Fruit fly (Drosophila melanogaster) whole organism, embryonic: Measurements from ENCODE around the gene Nmdar1.

Experiments
- Blimp-1 ChIP-seq: fragments of 200-800 bp; sonication (Bioruptor generic); optimal IDR thresholded peaks from 3 replicates; lab custom pipeline; 2018; ENCODE audit warnings: missing biosample characterization, missing genetic modification characterization, mild to moderate bottlenecking, moderate library complexity, missing genetic modification reagents
- CG10979 ChIP-seq: fragments of 200-800 bp; sonication (Bioruptor generic); optimal IDR thresholded peaks from 2 replicates; lab custom pipeline; 2018; ENCODE audit warnings: missing biosample characterization, mild to moderate bottlenecking, missing genetic modification characterization, moderate library complexity
- CG11085 ChIP-seq: fragments of 200-800 bp; sonication (Bioruptor generic); IDR thresholded peaks from 2 replicates; pipeline ENCODE4 v1.3.6; 2022; ENCODE audit warnings: missing biosample characterization, missing genetic modification characterization
- CG11504 ChIP-seq: fragments of 200-800 bp; sonication (Bioruptor generic); optimal IDR thresholded peaks from 3 replicates; lab custom pipeline; 2019; ENCODE audit warnings: missing biosample characterization, mild to moderate bottlenecking, missing genetic modification characterization, moderate library complexity
- CG12236 ChIP-seq: fragments of 200-800 bp; sonication (Bioruptor generic); optimal IDR thresholded peaks from 2 replicates; lab custom pipeline; 2016; ENCODE audit warnings: missing biosample characterization, missing genetic modification characterization
- CG12659 ChIP-seq: fragments of 200-800 bp; sonication (Bioruptor generic); optimal IDR thresholded peaks from 3 replicates; lab custom pipeline; 2017; ENCODE audit warnings: mild to moderate bottlenecking, missing biosample characterization, missing genetic modification reagents, missing genetic modification characterization
- CG12942 ChIP-seq: fragments of 200-800 bp; sonication (Bioruptor generic); optimal IDR thresholded peaks from 3 replicates; lab custom pipeline; 2016; ENCODE audit warnings: missing biosample characterization, missing genetic modification characterization
- CG13287 ChIP-seq: fragments of 200-800 bp; sonication (Bioruptor generic); IDR thresholded peaks from 2 replicates; pipeline ENCODE4 v1.3.6; 2022; ENCODE audit warnings: missing biosample characterization, missing genetic modification characterization; ENCODE audit not compliant: partially characterized antibody
- CG13296 ChIP-seq: fragments of 200-800 bp; sonication (Bioruptor generic); optimal IDR thresholded peaks from 3 replicates; lab custom pipeline; 2018; ENCODE audit warnings: missing biosample characterization, mild to moderate bottlenecking, missing genetic modification characterization
- CG13894 ChIP-seq: fragments of 200-800 bp; sonication (Bioruptor generic); optimal IDR thresholded peaks from 3 replicates; lab custom pipeline; 2018; ENCODE audit warnings: missing biosample characterization, mild to moderate bottlenecking, missing genetic modification characterization, moderate library complexity
- CG14014 ChIP-seq: fragments of 200-800 bp; sonication (Bioruptor generic); IDR thresholded peaks from 2 replicates; pipeline ENCODE4 v1.3.6; 2022; ENCODE audit warnings: missing biosample characterization, missing genetic modification characterization
- CG14710 ChIP-seq: fragments of 200-800 bp; sonication (Bioruptor generic); optimal IDR thresholded peaks from 3 replicates; lab custom pipeline; 2019; ENCODE audit warnings: missing biosample characterization, mild to moderate bottlenecking, missing genetic modification characterization, moderate library complexity
- CG1529 ChIP-seq: fragments of 200-800 bp; sonication (Bioruptor generic); optimal IDR thresholded peaks from 3 replicates; lab custom pipeline; 2018; ENCODE audit warnings: missing biosample characterization, missing genetic modification characterization
- CG16863 ChIP-seq: fragments of 200-800 bp; sonication (Bioruptor generic); optimal IDR thresholded peaks from 3 replicates; lab custom pipeline; 2016; ENCODE audit warnings: missing biosample characterization, missing genetic modification characterization
- CG17328 ChIP-seq: fragments of 200-800 bp; sonication (Bioruptor generic); IDR thresholded peaks from 2 replicates; pipeline ENCODE4 v1.3.6; 2022; ENCODE audit warnings: missing biosample characterization, missing genetic modification characterization
- CG17912 ChIP-seq: fragments of 200-800 bp; sonication (Bioruptor generic); optimal IDR thresholded peaks from 2 replicates; lab custom pipeline; 2018; ENCODE audit warnings: missing biosample characterization, mild to moderate bottlenecking, missing genetic modification characterization
- CG1832 ChIP-seq: fragments of 200-800 bp; sonication (Bioruptor generic); optimal IDR thresholded peaks from 2 replicates; lab custom pipeline; 2017; ENCODE audit warnings: missing biosample characterization, mild to moderate bottlenecking, missing genetic modification characterization, inconsistent platforms
- CG2116 ChIP-seq: fragments of 200-800 bp; sonication (Bioruptor generic); optimal IDR thresholded peaks from 3 replicates; lab custom pipeline; 2018; ENCODE audit warnings: missing biosample characterization, mild to moderate bottlenecking, missing genetic modification characterization
- CG2889 ChIP-seq: fragments of 200-800 bp; sonication (Bioruptor generic); IDR thresholded peaks from 3 replicates; pipeline ENCODE4 v1.3.6; 2022; ENCODE audit warnings: missing biosample characterization, missing genetic modification characterization
- CG30020 ChIP-seq: fragments of 200-800 bp; optimal IDR thresholded peaks from 2 replicates; lab custom pipeline; 2019; ENCODE audit warnings: missing biosample characterization, mild to moderate bottlenecking, missing genetic modification characterization, moderate library complexity
- CG3995 ChIP-seq: fragments of 200-800 bp; sonication (Bioruptor generic); optimal IDR thresholded peaks from 3 replicates; lab custom pipeline; 2016; ENCODE audit warnings: missing biosample characterization, missing genetic modification characterization
- CG4282 ChIP-seq: fragments of 200-800 bp; sonication (Bioruptor generic); optimal IDR thresholded peaks from 2 replicates; lab custom pipeline; 2016; ENCODE audit warnings: missing biosample characterization, missing genetic modification characterization
- CG4707 ChIP-seq: fragments of 200-800 bp; sonication (Bioruptor generic); optimal IDR thresholded peaks from 2 replicates; lab custom pipeline; 2018; ENCODE audit warnings: missing biosample characterization, mild to moderate bottlenecking, missing genetic modification characterization, moderate library complexity
- CG4854 ChIP-seq: fragments of 200-800 bp; sonication (Bioruptor generic); optimal IDR thresholded peaks from 2 replicates; lab custom pipeline; 2016; ENCODE audit warnings: missing biosample characterization, missing genetic modification characterization, inconsistent platforms
- CHES-1-like ChIP-seq: fragments of 200-800 bp; sonication (Bioruptor generic); optimal IDR thresholded peaks from 2 replicates; lab custom pipeline; 2016; ENCODE audit warnings: missing biosample characterization, missing genetic modification characterization
- CTCF ChIP-seq: fragments of 200-800 bp; sonication (Bioruptor generic); optimal IDR thresholded peaks from 2 replicates; lab custom pipeline; 2017; ENCODE audit warnings: missing biosample characterization, mild to moderate bottlenecking, missing genetic modification characterization, moderate library complexity
- Deaf1 ChIP-seq: fragments of 200-800 bp; optimal IDR thresholded peaks from 3 replicates; lab custom pipeline; 2019; ENCODE audit warnings: missing biosample characterization, mild to moderate bottlenecking, missing genetic modification characterization, moderate library complexity
- E2f2 ChIP-seq: fragments of 200-800 bp; sonication (Bioruptor generic); IDR thresholded peaks from 2 replicates; pipeline ENCODE4 v1.3.6; 2022; ENCODE audit warnings: missing biosample characterization, missing genetic modification characterization
- Elba2 ChIP-seq: fragments of 200-800 bp; sonication (Bioruptor generic); optimal IDR thresholded peaks from 3 replicates; lab custom pipeline; 2016; ENCODE audit warnings: missing biosample characterization, missing genetic modification characterization
- Ets97D ChIP-seq: fragments of 200-800 bp; sonication (Bioruptor generic); optimal IDR thresholded peaks from 3 replicates; lab custom pipeline; 2016; ENCODE audit warnings: missing biosample characterization, missing genetic modification characterization
- GATAe ChIP-seq: fragments of 200-800 bp; sonication (Bioruptor generic); conservative IDR thresholded peaks from 2 replicates; pipeline ENCODE4 v1.3.6; 2022; ENCODE audit warnings: missing biosample characterization, missing genetic modification characterization
- Gug ChIP-seq: fragments of 200-800 bp; sonication (Bioruptor generic); IDR thresholded peaks from 4 replicates; pipeline ENCODE4 v1.3.6; 2022; ENCODE audit warnings: missing biosample characterization, missing genetic modification characterization
- Hand ChIP-seq: fragments of 200-800 bp; sonication (Bioruptor generic); optimal IDR thresholded peaks from 2 replicates; lab custom pipeline; 2017; ENCODE audit warnings: mild to moderate bottlenecking, missing biosample characterization, missing genetic modification reagents, missing genetic modification characterization
- Kr ChIP-seq: fragments of 200-800 bp; sonication (Bioruptor generic); optimal IDR thresholded peaks from 2 replicates; lab custom pipeline; 2017; ENCODE audit warnings: missing biosample characterization, mild to moderate bottlenecking, missing genetic modification characterization
- MBD-R2 ChIP-seq: fragments of 200-800 bp; sonication (Bioruptor generic); IDR thresholded peaks from 2 replicates; pipeline ENCODE4 v1.3.6; 2022; ENCODE audit warnings: missing biosample characterization, missing genetic modification characterization
- PHDP ChIP-seq: fragments of 200-800 bp; sonication (Bioruptor generic); optimal IDR thresholded peaks from 3 replicates; lab custom pipeline; 2018; ENCODE audit warnings: missing biosample characterization, mild to moderate bottlenecking, missing genetic modification characterization, moderate library complexity
- Sry-δ ChIP-seq: fragments of 200-800 bp; sonication (Bioruptor generic); optimal IDR thresholded peaks from 2 replicates; lab custom pipeline; 2016; ENCODE audit warnings: missing biosample characterization, missing genetic modification characterization
- bbx ChIP-seq: fragments of 200-800 bp; sonication (Bioruptor generic); IDR thresholded peaks from 2 replicates; pipeline ENCODE4 v1.3.6; 2022; ENCODE audit warnings: missing biosample characterization, missing genetic modification characterization; ENCODE audit not compliant: partially characterized antibody
- chn ChIP-seq: fragments of 200-800 bp; sonication (Bioruptor generic); optimal IDR thresholded peaks from 2 replicates; lab custom pipeline; 2016; ENCODE audit warnings: missing biosample characterization, missing genetic modification characterization
- dm ChIP-seq: fragments of 200-800 bp; sonication (Bioruptor generic); optimal IDR thresholded peaks from 3 replicates; lab custom pipeline; 2016; ENCODE audit warnings: missing biosample characterization, missing genetic modification characterization
- gcm ChIP-seq: fragments of 200-800 bp; sonication (Bioruptor generic); optimal IDR thresholded peaks from 2 replicates; lab custom pipeline; 2019; ENCODE audit warnings: missing biosample characterization, mild to moderate bottlenecking, missing genetic modification characterization, moderate library complexity
- gcm2 ChIP-seq: fragments of 200-800 bp; sonication (Bioruptor generic); optimal IDR thresholded peaks from 2 replicates; lab custom pipeline; 2016; ENCODE audit warnings: missing biosample characterization, missing genetic modification characterization
- gfzf ChIP-seq: fragments of 200-800 bp; sonication (Bioruptor generic); optimal IDR thresholded peaks from 2 replicates; lab custom pipeline; 2016; ENCODE audit warnings: missing biosample characterization, mild to moderate bottlenecking, missing genetic modification characterization, moderate library complexity
- hth ChIP-seq: fragments of >200 bp; optimal IDR thresholded peaks from 2 replicates; lab custom pipeline; 2017; ENCODE audit warnings: inconsistent platforms
- kay ChIP-seq: fragments of 200-800 bp; sonication (Bioruptor generic); optimal IDR thresholded peaks from 2 replicates; lab custom pipeline; 2016; ENCODE audit warnings: missing biosample characterization, missing genetic modification characterization
- onecut ChIP-seq: fragments of 200-800 bp; sonication (Bioruptor generic); IDR thresholded peaks from 2 replicates; pipeline ENCODE4 v1.3.6; 2022; ENCODE audit warnings: missing biosample characterization, missing genetic modification characterization
- prd ChIP-seq, 3 experiments: fragments of >200 bp in 2 of 3; fragments of 200-800 bp in 1 of 3; sonication (Bioruptor generic) in 1 of 3; optimal IDR thresholded peaks in 2 of 3; IDR thresholded peaks in 1 of 3; 2 replicates in 2 of 3; 3 replicates in 1 of 3; pipeline versions ENCODE4 v1.3.6 to Lab custom; 2017 to 2022; ENCODE audit warnings: missing biosample characterization in 1 of 3, missing genetic modification characterization in 1 of 3
- sr ChIP-seq: fragments of 200-800 bp; sonication (Bioruptor generic); IDR thresholded peaks from 3 replicates; pipeline ENCODE4 v1.3.6; 2022; ENCODE audit warnings: missing biosample characterization, missing genetic modification characterization
- trem ChIP-seq: fragments of 200-800 bp; optimal IDR thresholded peaks from 3 replicates; lab custom pipeline; 2019; ENCODE audit warnings: missing biosample characterization, mild to moderate bottlenecking, missing genetic modification characterization, moderate library complexity
- trh ChIP-seq: fragments of 200-800 bp; sonication (Bioruptor generic); optimal IDR thresholded peaks from 2 replicates; lab custom pipeline; 2016; ENCODE audit warnings: missing biosample characterization, missing genetic modification characterization
- z ChIP-seq: fragments of 200-800 bp; sonication (Bioruptor generic); IDR thresholded peaks from 3 replicates; pipeline ENCODE4 v1.3.6; 2022; ENCODE audit warnings: missing biosample characterization, missing genetic modification characterization

The Nmdar1 gene

dm6 chr3R:5568590-5568989 lies 45.5 kb upstream of the Nmdar1 start, which contains the start of the genes CG2931 and Rheb (continued):
- TF ChIP-seq Elba2 (peak; percentile 38), CG1832 (GFP tag; lab: Kevin White, UChicago) (no peak), CG12659 (GFP tag; lab: Kevin White, UChicago) (peak; percentile 88), CG11504 (tag; lab: Kevin White, UChicago) (no peak), CG17328 (peak; percentile 49), hth (no peak), prd (optimal IDR thresholded peaks at IDR 0.05; lab: Kevin White, UChicago) (no peak), prd (GFP tag; IDR thresholded peaks at IDR 0.05; lab: Robert Waterston, UW) (peak; percentile 82), Kr (GFP tag; lab: Kevin White, UChicago) (no peak), gcm (GFP tag; lab: Kevin White, UChicago) (peak; percentile 46), z (GFP tag; lab: Robert Waterston, UW) (no peak), GATAe (GFP tag; lab: Robert Waterston, UW) (no peak), CG13287 (GFP tag; lab: Robert Waterston, UW) (peak; percentile 85), CG4282 (GFP tag; lab: Kevin White, UChicago) (no peak), gcm2 (GFP tag; lab: Kevin White, UChicago) (peak; percentile 9), Deaf1 (tag; lab: Kevin White, UChicago) (peak; percentile 42), sr (GFP tag; lab: Robert Waterston, UW) (no peak), CG12942 (GFP tag; lab: Kevin White, UChicago) (peak; percentile 58), CG13894 (tag; lab: Kevin White, UChicago) (peak; percentile 63), CG4707 (no peak), CG30020 (peak; percentile 97), trh (GFP tag; lab: Kevin White, UChicago) (peak; percentile 1), CG14014 (GFP tag; lab: Robert Waterston, UW) (peak; percentile 63), CG17912 (GFP tag; lab: Kevin White, UChicago) (no peak), CG11085 (GFP tag; lab: Robert Waterston, UW) (peak; percentile 63; the same call in 1 of the 2 replicates), kay (GFP tag; lab: Kevin White, UChicago) (peak; percentile 51), dm (GFP tag; lab: Kevin White, UChicago) (peak; percentile 16), CG4854 (GFP tag; lab: Kevin White, UChicago) (peak; percentile 27), CG16863 (GFP tag; lab: Kevin White, UChicago) (peak; percentile 30), Ets97D (GFP tag; lab: Kevin White, UChicago) (peak; percentile 76), CG14710 (tag; lab: Kevin White, UChicago) (peak; percentile 87), trem (tag; lab: Kevin White, UChicago) (peak; percentile 89), CG10979 (tag; lab: Kevin White, UChicago) (peak; percentile 58), bbx (GFP tag; lab: Robert Waterston, UW) (peak; percentile 69), chn (GFP tag; lab: Kevin White, UChicago) (peak; percentile 61), CG13296 (GFP tag; lab: Kevin White, UChicago) (peak; percentile 23), Blimp-1 (GFP tag; lab: Kevin White, UChicago) (peak; percentile 60), Hand (GFP tag; lab: Kevin White, UChicago) (peak; percentile 13), CG3995 (GFP tag; lab: Kevin White, UChicago) (peak; percentile 53), gfzf (GFP tag; lab: Kevin White, UChicago) (peak; percentile 92), CG1529 (GFP tag; lab: Kevin White, UChicago) (peak; percentile 4), CTCF (GFP tag; lab: Kevin White, UChicago) (peak; percentile 27), MBD-R2 (GFP tag; lab: Robert Waterston, UW) (peak; percentile 72), PHDP (tag; lab: Kevin White, UChicago) (peak; percentile 75), E2f2 (peak; percentile 51; the same call in 1 of the 2 replicates), CHES-1-like (no peak), onecut (GFP tag; lab: Robert Waterston, UW) (peak; percentile 84), CG12236 (no peak), CG2889 (GFP tag; lab: Robert Waterston, UW) (no peak), CG2116 (GFP tag; lab: Kevin White, UChicago) (peak; percentile 83), Sry-δ (peak; percentile 80), Gug (no peak; the same call in 3 of the 4 replicates)
